Worm (Caenorhabditis elegans): ENCODE measurements around the gene acl-4.

- TF ChIP-seq unc-62 (GFP tag; optimal IDR thresholded peaks at IDR 0.05) (no peak), lin-11 (tag; optimal IDR thresholded peaks at IDR 0.05) (no peak), ztf-11 (tag; optimal IDR thresholded peaks at IDR 0.05) (no peak), nhr-25 (tag; optimal IDR thresholded peaks at IDR 0.05) (no peak), dmd-4 (tag; optimal IDR thresholded peaks at IDR 0.05) (no peak), fos-1 (tag; optimal IDR thresholded peaks at IDR 0.05) (peak; percentile 23), lin-39 (tag; optimal IDR thresholded peaks at IDR 0.05) (no peak), aly-2 (tag; optimal IDR thresholded peaks at IDR 0.05) (no peak), zag-1 (tag; optimal IDR thresholded peaks at IDR 0.05) (no peak), sma-9 (GFP tag; optimal IDR thresholded peaks at IDR 0.05) (no peak), sma-9 (tag; optimal IDR thresholded peaks at IDR 0.05) (no peak)
Measured at ce11 chrX:2051602-2052001, 18.6 kb downstream of the acl-4 start, which contains the start of gene Y102A11A.1.
